Worm (Caenorhabditis elegans): ENCODE results near the gene Y75B8A.31.

DNA sequence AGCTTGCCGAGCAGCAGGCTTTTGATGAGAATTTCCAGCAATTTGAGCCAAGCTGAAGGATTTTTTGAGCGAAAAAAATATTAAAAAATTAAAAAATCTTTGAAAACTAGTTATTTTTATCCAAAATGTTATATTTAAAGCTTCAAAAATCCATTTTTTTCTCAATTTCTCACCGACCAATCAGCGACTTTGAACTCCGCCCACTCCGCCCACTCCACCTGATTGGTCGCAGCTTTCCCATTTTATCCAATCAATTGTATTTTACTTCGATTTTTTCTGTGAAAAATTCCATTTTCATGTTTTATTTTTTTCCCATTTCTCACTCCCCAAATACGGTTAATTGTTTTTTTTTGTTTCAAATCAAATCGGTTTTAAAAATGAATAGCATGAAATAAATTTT lies 6.5 kb upstream of the Y75B8A.31 start:
- TF ChIP-seq B0310.2 (tag; optimal IDR thresholded peaks at IDR 0.05) (no peak), tbx-37 (GFP tag; conservative IDR thresholded peaks at IDR 0.05) (no peak), ama-1 (optimal IDR thresholded peaks at IDR 0.05) (no peak), tra-4 (tag; optimal IDR thresholded peaks at IDR 0.05) (no peak), hmg-4 (GFP tag; optimal IDR thresholded peaks at IDR 0.05) (no peak)
